Worm (Caenorhabditis elegans) whole organism, L4 larva: ENCODE measurements around the gene T27A8.2.

Experiments
- lsy-2 ChIP-seq, 2 experiments: fragments of 150-350 bp in 1 of 2; sonication (generic microtip) in 1 of 2; optimal IDR thresholded peaks; 2 replicates each; lab custom pipeline; 2014 to 2017; ENCODE audit warnings: missing biosample characterization in 2 of 2, missing genetic modification characterization in 2 of 2
- pha-4 ChIP-seq, 2 experiments: fragments of 150-350 bp in 1 of 2; fragments of 200-800 bp in 1 of 2; sonication (Bioruptor generic) in 1 of 2; IDR thresholded peaks in 1 of 2; optimal IDR thresholded peaks in 1 of 2; 2 replicates each; pipeline versions ENCODE4 v1.3.6 to Lab custom; 2014 to 2022; ENCODE audit warnings: missing genetic modification characterization in 2 of 2, missing genetic modification reagents in 2 of 2, missing biosample characterization in 1 of 2, missing compliant biosample characterization in 1 of 2
- unc-62 ChIP-seq, 3 experiments: fragments of 150-350 bp in 1 of 3; sonication (generic microtip); optimal IDR thresholded peaks in 2 of 3; peaks in 1 of 3; 1 replicate in 1 of 3; 2 replicates in 2 of 3; lab custom pipeline; 2014 to 2017; ENCODE audit warnings: missing biosample characterization in 3 of 3, missing genetic modification characterization in 3 of 3, missing genetic modification reagents in 3 of 3, missing genotype in 1 of 3
- ztf-11 ChIP-seq: fragments of 150-350 bp; optimal IDR thresholded peaks from 2 replicates; lab custom pipeline; 2014; ENCODE audit warnings: missing biosample characterization, missing genetic modification characterization

ce11 chrX:16046379-16046778, 12.4 kb downstream of the T27A8.2 start:
- no peak for TF ChIP-seq ztf-11 (tag; lab: Kevin White, UChicago)
- TF ChIP-seq unc-62 (GFP tag; optimal IDR thresholded peaks at IDR 0.05 in 1 of 2; lab: Kevin White, UChicago): peak in 1 of 2 experiments; percentile 85
- no peak for TF ChIP-seq unc-62 (tag; optimal IDR thresholded peaks at IDR 0.05; lab: Kevin White, UChicago)
- TF ChIP-seq lsy-2 (tag; optimal IDR thresholded peaks at IDR 0.05; lab: Kevin White, UChicago): no peak
- no peak for TF ChIP-seq pha-4 (GFP tag; IDR thresholded peaks at IDR 0.05; lab: Robert Waterston, UW)
- TF ChIP-seq pha-4 (tag; optimal IDR thresholded peaks at IDR 0.05; lab: Kevin White, UChicago): no peak
